Fruit fly (Drosophila melanogaster): Measurements from ENCODE around the gene Sem1.

dm6 chr2L:7076055-7076700, 12.4 kb downstream of the Sem1 start:
- peak; percentile 83 for TF ChIP-seq achi (GFP tag; optimal IDR thresholded peaks at IDR 0.05)
- TF ChIP-seq CG8632 (GFP tag; optimal IDR thresholded peaks at IDR 0.05): peak; percentile 75
- TF ChIP-seq CG16779 (tag; optimal IDR thresholded peaks at IDR 0.05): peak; percentile 66
- peak; percentile 65 for TF ChIP-seq esn (GFP tag; optimal IDR thresholded peaks at IDR 0.05)
